Worm (Caenorhabditis elegans) whole organism, L3 larva: ENCODE data around the gene Y105C5B.11.
"Not testable (repeated sequence)": the region's sequence is repeated elsewhere in the genome, so short reads cannot be mapped to it uniquely, and the experiment has no call there.

Experiments used
- aly-2 ChIP-seq: fragments of 150-350 bp; optimal IDR thresholded peaks from 2 replicates; lab custom pipeline; 2014; ENCODE audit warnings: missing biosample characterization, missing genetic modification characterization
- ama-1 ChIP-seq: fragments of 150-350 bp; optimal IDR thresholded peaks from 2 replicates; lab custom pipeline; 2018
- elt-1 ChIP-seq: fragments of 150-350 bp; optimal IDR thresholded peaks from 2 replicates; lab custom pipeline; 2014; ENCODE audit warnings: missing biosample characterization, missing genetic modification characterization
- nhr-12 ChIP-seq: fragments of 150-350 bp; optimal IDR thresholded peaks from 2 replicates; lab custom pipeline; 2014; ENCODE audit warnings: missing biosample characterization, missing genetic modification characterization
- nhr-25 ChIP-seq: sonication (generic microtip); optimal IDR thresholded peaks from 2 replicates; lab custom pipeline; 2017; ENCODE audit warnings: missing biosample characterization, missing genetic modification characterization
- nhr-77 ChIP-seq: fragments of 150-350 bp; optimal IDR thresholded peaks from 2 replicates; lab custom pipeline; 2014; ENCODE audit warnings: missing biosample characterization, missing genetic modification characterization
- unc-39 ChIP-seq: sonication (generic microtip); optimal IDR thresholded peaks from 4 replicates; lab custom pipeline; 2017; ENCODE audit warnings: missing biosample characterization, missing genetic modification characterization
- unc-62 ChIP-seq: fragments of 150-350 bp; sonication (generic microtip); optimal IDR thresholded peaks from 4 replicates; lab custom pipeline; 2014; ENCODE audit warnings: missing biosample characterization, missing genetic modification reagents, missing genetic modification characterization
- ztf-11 ChIP-seq: fragments of 150-350 bp; optimal IDR thresholded peaks from 2 replicates; lab custom pipeline; 2014; ENCODE audit warnings: missing biosample characterization, missing genetic modification characterization

DNA sequence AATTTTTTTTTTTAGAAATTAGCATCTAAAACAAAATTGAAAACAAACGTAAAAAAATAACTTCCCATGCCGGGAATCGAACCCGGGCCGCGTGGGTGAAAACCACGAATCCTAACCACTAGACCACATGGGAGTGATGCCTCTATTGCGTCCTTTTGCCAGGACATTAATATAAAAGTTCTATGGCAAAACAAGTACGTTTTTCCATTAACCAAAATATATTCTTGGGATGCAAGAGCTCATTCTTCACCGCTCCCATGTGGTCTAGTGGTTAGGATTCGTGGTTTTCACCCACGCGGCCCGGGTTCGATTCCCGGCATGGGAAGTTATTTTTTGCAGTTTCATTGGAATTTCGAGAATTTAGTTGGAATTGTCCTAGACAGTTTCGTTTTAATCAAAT, 8.2 kb downstream of the Y105C5B.11 start:
- TF ChIP-seq unc-39 (tag; lab: Kevin White, UChicago); ztf-11 (tag; lab: Kevin White, UChicago); aly-2 (tag; lab: Kevin White, UChicago); nhr-12 (tag; lab: Kevin White, UChicago); nhr-77 (tag; lab: Kevin White, UChicago); ama-1 (lab: Kevin White, UChicago); unc-62 (GFP tag; lab: Kevin White, UChicago); nhr-25; elt-1: not testable (repeated sequence)
